Fruit fly (Drosophila melanogaster) whole organism, embryonic: Measurements from ENCODE around the gene CG2124.
A peak's percentile ranks its signal among the peaks of the same experiment; 100 is the strongest.

ENCODE experiments used
- CG10979 ChIP-seq: fragments of 200-800 bp; sonication (Bioruptor generic); optimal IDR thresholded peaks from 2 replicates; lab custom pipeline; 2018; ENCODE audit warnings: missing biosample characterization, mild to moderate bottlenecking, missing genetic modification characterization, moderate library complexity
- CG11247 ChIP-seq: fragments of 200-800 bp; sonication (Bioruptor generic); IDR thresholded peaks from 2 replicates; pipeline ENCODE4 v1.3.6; 2022; ENCODE audit warnings: missing biosample characterization, missing genetic modification characterization
- CG12104 ChIP-seq: fragments of 200-800 bp; sonication (Bioruptor generic); optimal IDR thresholded peaks from 3 replicates; lab custom pipeline; 2016; ENCODE audit warnings: missing biosample characterization, missing genetic modification characterization
- CG12236 ChIP-seq: fragments of 200-800 bp; sonication (Bioruptor generic); optimal IDR thresholded peaks from 2 replicates; lab custom pipeline; 2016; ENCODE audit warnings: missing biosample characterization, missing genetic modification characterization
- CG12659 ChIP-seq: fragments of 200-800 bp; sonication (Bioruptor generic); optimal IDR thresholded peaks from 3 replicates; lab custom pipeline; 2017; ENCODE audit warnings: mild to moderate bottlenecking, missing biosample characterization, missing genetic modification reagents, missing genetic modification characterization
- CG12744 ChIP-seq: fragments of 200-800 bp; sonication (Bioruptor generic); optimal IDR thresholded peaks from 2 replicates; lab custom pipeline; 2016; ENCODE audit warnings: missing biosample characterization, missing genetic modification characterization
- CG13894 ChIP-seq: fragments of 200-800 bp; sonication (Bioruptor generic); optimal IDR thresholded peaks from 3 replicates; lab custom pipeline; 2018; ENCODE audit warnings: missing biosample characterization, mild to moderate bottlenecking, missing genetic modification characterization, moderate library complexity
- CG1529 ChIP-seq: fragments of 200-800 bp; sonication (Bioruptor generic); optimal IDR thresholded peaks from 3 replicates; lab custom pipeline; 2018; ENCODE audit warnings: missing biosample characterization, missing genetic modification characterization
- CG15601 ChIP-seq: fragments of 200-800 bp; sonication (Bioruptor generic); optimal IDR thresholded peaks from 3 replicates; lab custom pipeline; 2019; ENCODE audit warnings: missing biosample characterization, mild to moderate bottlenecking, missing genetic modification characterization, moderate library complexity
- CG15696 ChIP-seq: fragments of 200-800 bp; sonication (Bioruptor generic); optimal IDR thresholded peaks from 2 replicates; lab custom pipeline; 2019; ENCODE audit warnings: missing biosample characterization, mild to moderate bottlenecking, missing genetic modification characterization, moderate library complexity
- CG16779 ChIP-seq: fragments of 200-800 bp; sonication (Bioruptor generic); IDR thresholded peaks from 2 replicates; pipeline ENCODE4 v1.3.6; 2022; ENCODE audit warnings: missing biosample characterization, missing genetic modification characterization
- CG17385 ChIP-seq: fragments of 200-800 bp; sonication (Bioruptor generic); optimal IDR thresholded peaks from 3 replicates; lab custom pipeline; 2018; ENCODE audit warnings: missing biosample characterization, mild to moderate bottlenecking, missing genetic modification characterization
- CG3065 ChIP-seq: fragments of 200-800 bp; sonication (Bioruptor generic); optimal IDR thresholded peaks from 2 replicates; lab custom pipeline; 2016; ENCODE audit warnings: missing biosample characterization, missing genetic modification characterization
- CG4424 ChIP-seq: fragments of 200-800 bp; sonication (Bioruptor generic); optimal IDR thresholded peaks from 3 replicates; lab custom pipeline; 2016; ENCODE audit warnings: missing biosample characterization, missing genetic modification characterization
- CG4617 ChIP-seq: fragments of 200-800 bp; sonication (Bioruptor generic); optimal IDR thresholded peaks from 3 replicates; lab custom pipeline; 2016; ENCODE audit warnings: missing biosample characterization, missing genetic modification characterization, borderline replicate concordance
- CG6654 ChIP-seq: fragments of 200-800 bp; sonication (Bioruptor generic); optimal IDR thresholded peaks from 2 replicates; lab custom pipeline; 2017; ENCODE audit warnings: missing biosample characterization, mild to moderate bottlenecking, missing genetic modification characterization
- CG9797 ChIP-seq: fragments of 200-800 bp; sonication (Bioruptor generic); optimal IDR thresholded peaks from 3 replicates; lab custom pipeline; 2018; ENCODE audit warnings: missing biosample characterization, mild to moderate bottlenecking, missing genetic modification characterization
- CkIIα-i1 ChIP-seq: fragments of 200-800 bp; sonication (Bioruptor generic); IDR thresholded peaks from 2 replicates; pipeline ENCODE4 v1.3.6; 2022; ENCODE audit warnings: missing biosample characterization, missing genetic modification characterization
- Dip2 ChIP-seq: fragments of 200-800 bp; sonication (Bioruptor generic); IDR thresholded peaks from 2 replicates; pipeline ENCODE4 v1.3.6; 2022; ENCODE audit warnings: missing biosample characterization, missing genetic modification characterization
- Dp ChIP-seq: fragments of 200-800 bp; sonication (Bioruptor generic); optimal IDR thresholded peaks from 2 replicates; lab custom pipeline; 2018; ENCODE audit warnings: missing biosample characterization, mild to moderate bottlenecking, missing genetic modification characterization, moderate library complexity
- Ets65A ChIP-seq: fragments of 200-800 bp; sonication (Bioruptor generic); peaks from one replicate; lab custom pipeline; 2016; ENCODE audit warnings: missing biosample characterization, missing genetic modification characterization
- Fer1 ChIP-seq: fragments of 200-800 bp; sonication (Bioruptor generic); optimal IDR thresholded peaks from 2 replicates; lab custom pipeline; 2017; ENCODE audit warnings: missing biosample characterization, mild to moderate bottlenecking, missing genetic modification characterization
- GATAe ChIP-seq: fragments of 200-800 bp; sonication (Bioruptor generic); conservative IDR thresholded peaks from 2 replicates; pipeline ENCODE4 v1.3.6; 2022; ENCODE audit warnings: missing biosample characterization, missing genetic modification characterization
- HLHmδ ChIP-seq: fragments of 200-800 bp; sonication (Bioruptor generic); optimal IDR thresholded peaks from 2 replicates; lab custom pipeline; 2018; ENCODE audit warnings: missing biosample characterization, mild to moderate bottlenecking, missing genetic modification characterization, moderate library complexity
- Hey ChIP-seq: fragments of 200-800 bp; sonication (Bioruptor generic); optimal IDR thresholded peaks from 3 replicates; lab custom pipeline; 2018; ENCODE audit warnings: missing biosample characterization, mild to moderate bottlenecking, missing genetic modification characterization
- Jarid2 ChIP-seq: fragments of 200-800 bp; sonication (Bioruptor generic); optimal IDR thresholded peaks from 3 replicates; lab custom pipeline; 2017; ENCODE audit warnings: mild to moderate bottlenecking, missing biosample characterization, missing genetic modification reagents, missing genetic modification characterization
- MBD-R2 ChIP-seq: fragments of 200-800 bp; sonication (Bioruptor generic); IDR thresholded peaks from 2 replicates; pipeline ENCODE4 v1.3.6; 2022; ENCODE audit warnings: missing biosample characterization, missing genetic modification characterization
- MTF-1 ChIP-seq: fragments of 200-800 bp; sonication (Bioruptor generic); optimal IDR thresholded peaks from 2 replicates; lab custom pipeline; 2018; ENCODE audit warnings: missing biosample characterization, mild to moderate bottlenecking, missing genetic modification characterization, borderline replicate concordance
- Myb ChIP-seq: fragments of 200-800 bp; sonication (Bioruptor generic); optimal IDR thresholded peaks from 2 replicates; lab custom pipeline; 2016; ENCODE audit warnings: missing biosample characterization, missing genetic modification characterization
- Oli ChIP-seq: fragments of 200-800 bp; sonication (Bioruptor generic); optimal IDR thresholded peaks from 2 replicates; lab custom pipeline; 2018; ENCODE audit warnings: missing biosample characterization, mild to moderate bottlenecking, missing genetic modification characterization, moderate library complexity
- Taf1 ChIP-seq: fragments of 200-800 bp; sonication (Bioruptor generic); IDR thresholded peaks from 2 replicates; pipeline ENCODE4 v1.3.6; 2022; ENCODE audit warnings: missing biosample characterization, missing genetic modification characterization
- YL-1 ChIP-seq: fragments of 200-800 bp; sonication (Bioruptor generic); optimal IDR thresholded peaks from 3 replicates; lab custom pipeline; 2017; ENCODE audit warnings: missing biosample characterization, mild to moderate bottlenecking, missing genetic modification characterization
- bab2 ChIP-seq: fragments of 200-800 bp; sonication (Bioruptor generic); optimal IDR thresholded peaks from 2 replicates; lab custom pipeline; 2016; ENCODE audit warnings: missing biosample characterization, missing genetic modification characterization
- cas ChIP-seq: fragments of 200-800 bp; sonication (Bioruptor generic); IDR thresholded peaks from 2 replicates; pipeline ENCODE4 v1.3.6; 2022; ENCODE audit warnings: missing biosample characterization, missing genetic modification characterization
- cato ChIP-seq: fragments of 200-800 bp; sonication (Bioruptor generic); optimal IDR thresholded peaks from 2 replicates; lab custom pipeline; 2016; ENCODE audit warnings: missing biosample characterization, missing genetic modification characterization, borderline replicate concordance
- crol ChIP-seq: fragments of 200-800 bp; sonication (Bioruptor generic); IDR thresholded peaks from 2 replicates; pipeline ENCODE4 v1.3.6; 2022; ENCODE audit warnings: missing biosample characterization, missing genetic modification characterization
- disco-r ChIP-seq: fragments of 200-800 bp; sonication (Bioruptor generic); optimal IDR thresholded peaks from 2 replicates; lab custom pipeline; 2016; ENCODE audit warnings: missing biosample characterization, missing genetic modification characterization
- gem ChIP-seq: fragments of 200-800 bp; sonication (Bioruptor generic); optimal IDR thresholded peaks from 2 replicates; lab custom pipeline; 2019; ENCODE audit warnings: missing biosample characterization, mild to moderate bottlenecking, missing genetic modification characterization, moderate library complexity
- grn ChIP-seq: fragments of 200-800 bp; sonication (Bioruptor generic); optimal IDR thresholded peaks from 3 replicates; lab custom pipeline; 2017; ENCODE audit warnings: missing biosample characterization, missing genetic modification characterization
- ind ChIP-seq: fragments of 200-800 bp; sonication (Bioruptor generic); optimal IDR thresholded peaks from 3 replicates; lab custom pipeline; 2016; ENCODE audit warnings: missing biosample characterization, missing genetic modification characterization
- mirr ChIP-seq: fragments of 200-800 bp; sonication (Bioruptor generic); optimal IDR thresholded peaks from 3 replicates; lab custom pipeline; 2018; ENCODE audit warnings: missing biosample characterization, mild to moderate bottlenecking, missing genetic modification characterization
- nmo ChIP-seq: fragments of 200-800 bp; sonication (Bioruptor generic); optimal IDR thresholded peaks from 2 replicates; lab custom pipeline; 2018; ENCODE audit warnings: missing biosample characterization, mild to moderate bottlenecking, missing genetic modification characterization, moderate library complexity
- odd ChIP-seq: fragments of 200-800 bp; sonication (Bioruptor generic); optimal IDR thresholded peaks from 2 replicates; lab custom pipeline; 2017; ENCODE audit warnings: missing biosample characterization, mild to moderate bottlenecking, missing genetic modification characterization
- org-1 ChIP-seq: fragments of 200-800 bp; sonication (Bioruptor generic); optimal IDR thresholded peaks from 2 replicates; lab custom pipeline; 2017; ENCODE audit warnings: missing biosample characterization, missing genetic modification characterization
- psq ChIP-seq: fragments of 200-800 bp; sonication (Bioruptor generic); optimal IDR thresholded peaks from 2 replicates; lab custom pipeline; 2017; ENCODE audit warnings: missing biosample characterization, missing genetic modification characterization
- ranshi ChIP-seq: fragments of 200-800 bp; sonication (Bioruptor generic); IDR thresholded peaks from 2 replicates; pipeline ENCODE4 v1.3.6; 2022; ENCODE audit warnings: missing biosample characterization, missing genetic modification characterization
- repo ChIP-seq: fragments of 200-800 bp; sonication (Bioruptor generic); optimal IDR thresholded peaks from 2 replicates; lab custom pipeline; 2016; ENCODE audit warnings: missing biosample characterization, missing genetic modification characterization
- schlank ChIP-seq: fragments of 200-800 bp; sonication (Bioruptor generic); optimal IDR thresholded peaks from 2 replicates; lab custom pipeline; 2018; ENCODE audit warnings: missing biosample characterization, mild to moderate bottlenecking, missing genetic modification characterization
- scrt ChIP-seq: fragments of 200-800 bp; sonication (Bioruptor generic); optimal IDR thresholded peaks from 2 replicates; lab custom pipeline; 2018; ENCODE audit warnings: missing biosample characterization, mild to moderate bottlenecking, missing genetic modification characterization, moderate library complexity
- ssp ChIP-seq: fragments of 200-800 bp; sonication (Bioruptor generic); IDR thresholded peaks from 2 replicates; pipeline ENCODE4 v1.3.6; 2022; ENCODE audit warnings: missing biosample characterization, missing genetic modification characterization
- trem ChIP-seq: fragments of 200-800 bp; optimal IDR thresholded peaks from 3 replicates; lab custom pipeline; 2019; ENCODE audit warnings: missing biosample characterization, mild to moderate bottlenecking, missing genetic modification characterization, moderate library complexity
- vnd ChIP-seq: fragments of 200-800 bp; sonication (Bioruptor generic); IDR thresholded peaks from 3 replicates; pipeline ENCODE4 v1.3.6; 2022; ENCODE audit warnings: missing biosample characterization, missing genetic modification characterization; ENCODE audit not compliant: partially characterized antibody

The CG2124 gene

DNA sequence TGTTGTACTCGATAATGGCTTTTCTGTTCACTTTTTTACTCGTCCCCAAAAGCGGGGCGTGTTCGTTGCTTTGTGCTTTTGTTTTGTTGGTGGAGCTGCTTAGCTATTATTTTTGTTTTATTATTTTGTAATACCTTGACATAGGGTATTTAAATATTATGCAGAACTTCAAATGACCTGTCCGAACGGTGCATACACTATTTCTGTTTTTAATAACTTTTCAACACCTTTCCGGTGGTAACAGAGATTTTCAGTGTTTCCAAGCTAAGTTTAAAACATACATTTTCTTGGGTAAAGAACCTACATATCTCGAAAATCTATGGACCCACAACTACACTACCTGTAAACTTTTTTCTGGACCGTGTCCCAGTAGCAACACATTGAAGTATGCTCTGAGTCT lies 8.5 kb upstream of the CG2124 start (continued):
- TF ChIP-seq CG6654 (GFP tag; lab: Kevin White, UChicago) = no peak
- TF ChIP-seq vnd = no peak
- no peak for TF ChIP-seq gem (tag; lab: Kevin White, UChicago)
- peak; percentile 6 for TF ChIP-seq org-1 (GFP tag; lab: Kevin White, UChicago)
- no peak for TF ChIP-seq CG9797 (GFP tag; lab: Kevin White, UChicago)
- no peak for TF ChIP-seq disco-r
- TF ChIP-seq Ets65A (GFP tag; lab: Kevin White, UChicago) = peak; percentile 65
- no peak for TF ChIP-seq CG12236 (GFP tag; lab: Kevin White, UChicago)
- peak; percentile 22 for TF ChIP-seq CG17385 (GFP tag; lab: Kevin White, UChicago)
- no peak for TF ChIP-seq Jarid2 (GFP tag; lab: Kevin White, UChicago)
- TF ChIP-seq CG1529 (GFP tag; lab: Kevin White, UChicago) = no peak
- TF ChIP-seq ssp (GFP tag; lab: Robert Waterston, UW) = no peak
- no peak for TF ChIP-seq cas (GFP tag; lab: Robert Waterston, UW)
- no peak for TF ChIP-seq repo
- TF ChIP-seq ranshi (GFP tag; lab: Robert Waterston, UW) = peak; percentile 31; the same call in 1 of the 2 replicates
- peak; percentile 12 for TF ChIP-seq Myb (GFP tag; lab: Kevin White, UChicago)
- TF ChIP-seq psq (GFP tag; lab: Kevin White, UChicago) = no peak
- no peak for TF ChIP-seq Dp (GFP tag; lab: Kevin White, UChicago)
- no peak for TF ChIP-seq CG3065 (GFP tag; lab: Kevin White, UChicago)
- TF ChIP-seq CG16779 (GFP tag; lab: Robert Waterston, UW) = no peak
- TF ChIP-seq crol (GFP tag; lab: Robert Waterston, UW) = no peak
- TF ChIP-seq CG11247 (GFP tag; lab: Robert Waterston, UW) = peak; percentile 52
- TF ChIP-seq schlank = peak; percentile 8
- no peak for TF ChIP-seq CG12104
- no peak for TF ChIP-seq cato (GFP tag; lab: Kevin White, UChicago)
- no peak for TF ChIP-seq CG15696 (tag; lab: Kevin White, UChicago)
- peak; percentile 15; the same call in 1 of the 2 replicates for TF ChIP-seq MBD-R2 (GFP tag; lab: Robert Waterston, UW)
- TF ChIP-seq YL-1 = no peak
- no peak for TF ChIP-seq Oli (tag; lab: Kevin White, UChicago)
- no peak for TF ChIP-seq CG12744 (GFP tag; lab: Kevin White, UChicago)
- peak; percentile 12 for TF ChIP-seq scrt (GFP tag; lab: Kevin White, UChicago)
- TF ChIP-seq CG13894 (tag; lab: Kevin White, UChicago) = no peak
- TF ChIP-seq trem (tag; lab: Kevin White, UChicago) = no peak
- TF ChIP-seq ind (GFP tag; lab: Kevin White, UChicago) = peak; percentile 24
- TF ChIP-seq GATAe (GFP tag; lab: Robert Waterston, UW) = no peak
- TF ChIP-seq MTF-1 = no peak
- no peak for TF ChIP-seq CG4424 (GFP tag; lab: Kevin White, UChicago)
- peak; percentile 63 for TF ChIP-seq bab2 (GFP tag; lab: Kevin White, UChicago)
- no peak for TF ChIP-seq CG4617 (GFP tag; lab: Kevin White, UChicago)
- TF ChIP-seq CG12659 (GFP tag; lab: Kevin White, UChicago) = peak; percentile 30
- TF ChIP-seq Fer1 (GFP tag; lab: Kevin White, UChicago) = peak; percentile 49
- TF ChIP-seq CkIIα-i1 (GFP tag; lab: Robert Waterston, UW) = no peak
- no peak for TF ChIP-seq mirr (GFP tag; lab: Kevin White, UChicago)
- TF ChIP-seq Hey = no peak
- TF ChIP-seq Taf1 = peak; percentile 27; the same call in 1 of the 2 replicates
- TF ChIP-seq HLHmδ (GFP tag; lab: Kevin White, UChicago) = no peak
- TF ChIP-seq odd (GFP tag; lab: Kevin White, UChicago) = no peak
- no peak for TF ChIP-seq Dip2 (GFP tag; lab: Robert Waterston, UW)
- TF ChIP-seq grn (GFP tag; lab: Kevin White, UChicago) = no peak
- no peak for TF ChIP-seq CG10979 (tag; lab: Kevin White, UChicago)
- no peak for TF ChIP-seq CG15601 (tag; lab: Kevin White, UChicago)
- peak; percentile 27 for TF ChIP-seq nmo (GFP tag; lab: Kevin White, UChicago)
